Fruit fly (Drosophila melanogaster) whole organism, prepupa: ENCODE data around the gene CG6567.
A peak's percentile ranks its signal among the peaks of the same experiment; 100 is the strongest.

Experiments used
- Blimp-1 ChIP-seq: fragments of 200-800 bp; sonication (Bioruptor generic); optimal IDR thresholded peaks from 3 replicates; lab custom pipeline; 2017; ENCODE audit warnings: missing biosample characterization, missing genetic modification characterization, mild to moderate bottlenecking, moderate library complexity, missing genetic modification reagents
- CG10631 ChIP-seq: fragments of 200-800 bp; sonication (Bioruptor generic); optimal IDR thresholded peaks from 2 replicates; lab custom pipeline; 2016; ENCODE audit warnings: missing biosample characterization, missing genetic modification characterization
- CG10669 ChIP-seq: fragments of 200-800 bp; sonication (Bioruptor generic); optimal IDR thresholded peaks from 3 replicates; lab custom pipeline; 2018; ENCODE audit warnings: missing biosample characterization, mild to moderate bottlenecking, missing genetic modification characterization, moderate library complexity
- CG11294 ChIP-seq: fragments of 200-800 bp; sonication (Bioruptor generic); IDR thresholded peaks from 2 replicates; pipeline ENCODE4 v1.3.6; 2022; ENCODE audit warnings: missing biosample characterization, missing genetic modification characterization
- CG11762 ChIP-seq: fragments of 200-800 bp; sonication (Bioruptor generic); optimal IDR thresholded peaks from 3 replicates; lab custom pipeline; 2016; ENCODE audit warnings: missing biosample characterization, missing genetic modification characterization; ENCODE audit not compliant: insufficient read depth
- CG11902 ChIP-seq: fragments of 200-800 bp; sonication (Bioruptor generic); optimal IDR thresholded peaks from 3 replicates; lab custom pipeline; 2016; ENCODE audit warnings: missing biosample characterization, missing genetic modification characterization
- CG1621 ChIP-seq: fragments of 200-800 bp; sonication (Bioruptor generic); optimal IDR thresholded peaks from 3 replicates; lab custom pipeline; 2018; ENCODE audit warnings: missing biosample characterization, mild to moderate bottlenecking, missing genetic modification characterization
- CG3032 ChIP-seq: fragments of 200-800 bp; optimal IDR thresholded peaks from 2 replicates; lab custom pipeline; 2019; ENCODE audit warnings: missing biosample characterization, mild to moderate bottlenecking, missing genetic modification characterization, moderate library complexity
- CG31627 ChIP-seq: fragments of 200-800 bp; sonication (Bioruptor generic); optimal IDR thresholded peaks from 3 replicates; lab custom pipeline; 2016; ENCODE audit warnings: missing biosample characterization, missing genetic modification characterization
- CG32006 ChIP-seq: fragments of 200-800 bp; sonication (Bioruptor generic); optimal IDR thresholded peaks from 3 replicates; lab custom pipeline; 2017; ENCODE audit warnings: missing biosample characterization, mild to moderate bottlenecking, missing genetic modification characterization
- CG34406 ChIP-seq: fragments of 200-800 bp; sonication (Bioruptor generic); optimal IDR thresholded peaks from 3 replicates; lab custom pipeline; 2016; ENCODE audit warnings: missing biosample characterization, missing genetic modification characterization
- CG3919 ChIP-seq: fragments of 200-800 bp; sonication (Bioruptor generic); optimal IDR thresholded peaks from 3 replicates; lab custom pipeline; 2016; ENCODE audit warnings: missing biosample characterization, missing genetic modification characterization
- CG6163 ChIP-seq: fragments of 200-800 bp; sonication (Bioruptor generic); IDR thresholded peaks from 3 replicates; pipeline ENCODE4 v1.3.6; 2022; ENCODE audit warnings: missing biosample characterization, missing genetic modification characterization
- CG6276 ChIP-seq: fragments of 200-800 bp; sonication (Bioruptor generic); optimal IDR thresholded peaks from 2 replicates; lab custom pipeline; 2017; ENCODE audit warnings: missing biosample characterization, mild to moderate bottlenecking, missing genetic modification characterization
- CG6808 ChIP-seq: fragments of 200-800 bp; sonication (Bioruptor generic); optimal IDR thresholded peaks from 3 replicates; lab custom pipeline; 2017; ENCODE audit warnings: missing biosample characterization, missing genetic modification characterization, mild to moderate bottlenecking, moderate library complexity, missing genetic modification reagents
- CG6854 ChIP-seq: fragments of 200-800 bp; sonication (Bioruptor generic); optimal IDR thresholded peaks from 2 replicates; lab custom pipeline; 2017; ENCODE audit warnings: missing biosample characterization, mild to moderate bottlenecking, missing genetic modification characterization
- CG7368 ChIP-seq: fragments of 200-800 bp; sonication (Bioruptor generic); optimal IDR thresholded peaks from 3 replicates; lab custom pipeline; 2016; ENCODE audit warnings: missing biosample characterization, missing genetic modification characterization
- CG8119 ChIP-seq: fragments of 200-800 bp; sonication (Bioruptor generic); IDR thresholded peaks from 3 replicates; pipeline ENCODE4 v1.3.6; 2022; ENCODE audit warnings: missing biosample characterization, missing genetic modification characterization
- CG8319 ChIP-seq: fragments of 200-800 bp; sonication (Bioruptor generic); optimal IDR thresholded peaks from 3 replicates; lab custom pipeline; 2016; ENCODE audit warnings: missing biosample characterization, missing genetic modification characterization
- CG8632 ChIP-seq: fragments of 200-800 bp; sonication (Bioruptor generic); optimal IDR thresholded peaks from 3 replicates; lab custom pipeline; 2016; ENCODE audit warnings: missing biosample characterization, missing genetic modification characterization
- CG9139 ChIP-seq: fragments of 200-800 bp; sonication (Bioruptor generic); optimal IDR thresholded peaks from 3 replicates; lab custom pipeline; 2017; ENCODE audit warnings: missing biosample characterization, mild to moderate bottlenecking, missing genetic modification characterization
- Eip75B ChIP-seq: fragments of 200-800 bp; sonication (Bioruptor generic); optimal IDR thresholded peaks from 3 replicates; lab custom pipeline; 2016; ENCODE audit warnings: missing biosample characterization, missing genetic modification characterization
- Eip78C ChIP-seq: fragments of 200-800 bp; sonication (Bioruptor generic); peaks from one replicate; lab custom pipeline; 2016; ENCODE audit warnings: missing biosample characterization, missing genetic modification characterization
- Eip93F ChIP-seq: fragments of 200-800 bp; sonication (Bioruptor generic); optimal IDR thresholded peaks from 2 replicates; lab custom pipeline; 2016; ENCODE audit warnings: missing biosample characterization, mild to moderate bottlenecking, missing genetic modification characterization
- Ets21C ChIP-seq: fragments of 200-800 bp; sonication (Bioruptor generic); optimal IDR thresholded peaks from 3 replicates; lab custom pipeline; 2016; ENCODE audit warnings: missing biosample characterization, missing genetic modification characterization
- Ets96B ChIP-seq: fragments of 200-800 bp; optimal IDR thresholded peaks from 2 replicates; lab custom pipeline; 2019; ENCODE audit warnings: missing biosample characterization, mild to moderate bottlenecking, missing genetic modification characterization, moderate library complexity
- Gug ChIP-seq: fragments of 200-800 bp; sonication (Bioruptor generic); IDR thresholded peaks from 2 replicates; pipeline ENCODE4 v1.3.6; 2022; ENCODE audit warnings: missing biosample characterization, missing genetic modification characterization
- Hr38 ChIP-seq: sonication (Bioruptor generic); optimal IDR thresholded peaks from 2 replicates; lab custom pipeline; 2016; ENCODE audit warnings: missing biosample characterization, missing genetic modification characterization
- Hr39 ChIP-seq: fragments of 200-800 bp; sonication (Bioruptor generic); optimal IDR thresholded peaks from 2 replicates; lab custom pipeline; 2016; ENCODE audit warnings: missing biosample characterization, missing genetic modification characterization
- Hr4 ChIP-seq: fragments of 200-800 bp; sonication (Bioruptor generic); optimal IDR thresholded peaks from 3 replicates; lab custom pipeline; 2016; ENCODE audit warnings: missing biosample characterization, missing genetic modification characterization
- Lpt ChIP-seq: fragments of 200-800 bp; sonication (Bioruptor generic); optimal IDR thresholded peaks from 3 replicates; lab custom pipeline; 2016; ENCODE audit warnings: missing biosample characterization, missing genetic modification characterization
- Met ChIP-seq: fragments of 200-800 bp; sonication (Bioruptor generic); optimal IDR thresholded peaks from 3 replicates; lab custom pipeline; 2016; ENCODE audit warnings: missing biosample characterization, missing genetic modification characterization
- OdsH ChIP-seq: fragments of 200-800 bp; sonication (Bioruptor generic); optimal IDR thresholded peaks from 3 replicates; lab custom pipeline; 2016; ENCODE audit warnings: missing biosample characterization, missing genetic modification characterization
- Smox ChIP-seq: fragments of 200-800 bp; sonication (Bioruptor generic); optimal IDR thresholded peaks from 3 replicates; lab custom pipeline; 2016; ENCODE audit warnings: missing biosample characterization, missing genetic modification characterization
- Sox14 ChIP-seq: fragments of 200-800 bp; sonication (Bioruptor generic); optimal IDR thresholded peaks from 3 replicates; lab custom pipeline; 2016; ENCODE audit warnings: missing biosample characterization, missing genetic modification characterization
- Sox15 ChIP-seq: fragments of 200-800 bp; sonication (Bioruptor generic); optimal IDR thresholded peaks from 3 replicates; lab custom pipeline; 2016; ENCODE audit warnings: missing biosample characterization, missing genetic modification characterization
- achi ChIP-seq: fragments of 200-800 bp; sonication (Bioruptor generic); optimal IDR thresholded peaks from 3 replicates; lab custom pipeline; 2016; ENCODE audit warnings: missing biosample characterization, missing genetic modification characterization
- acj6 ChIP-seq: fragments of 200-800 bp; sonication (Bioruptor generic); optimal IDR thresholded peaks from 3 replicates; lab custom pipeline; 2016; ENCODE audit warnings: missing biosample characterization, missing genetic modification characterization
- cyc ChIP-seq: fragments of 200-800 bp; sonication (Bioruptor generic); optimal IDR thresholded peaks from 3 replicates; lab custom pipeline; 2016; ENCODE audit warnings: missing biosample characterization, missing genetic modification characterization
- dac ChIP-seq: fragments of 200-800 bp; sonication (Bioruptor generic); optimal IDR thresholded peaks from 2 replicates; lab custom pipeline; 2017; ENCODE audit warnings: missing biosample characterization, mild to moderate bottlenecking, missing genetic modification characterization
- dsx ChIP-seq: fragments of 200-800 bp; optimal IDR thresholded peaks from 3 replicates; lab custom pipeline; 2019; ENCODE audit warnings: missing biosample characterization, mild to moderate bottlenecking, missing genetic modification characterization, moderate library complexity; ENCODE audit not compliant: poor library complexity, severe bottlenecking
- eg ChIP-seq: fragments of 200-800 bp; sonication (Bioruptor generic); IDR thresholded peaks from 3 replicates; pipeline ENCODE4 v1.3.6; 2022; ENCODE audit warnings: missing biosample characterization, missing genetic modification characterization
- fd85E ChIP-seq: fragments of 200-800 bp; sonication (Bioruptor generic); optimal IDR thresholded peaks from 3 replicates; lab custom pipeline; 2016; ENCODE audit warnings: missing biosample characterization, missing genetic modification characterization
- fkh ChIP-seq: fragments of 200-800 bp; sonication (Bioruptor generic); optimal IDR thresholded peaks from 3 replicates; lab custom pipeline; 2017; ENCODE audit warnings: missing biosample characterization, mild to moderate bottlenecking, missing genetic modification characterization, moderate library complexity
- net ChIP-seq: fragments of 200-800 bp; sonication (Bioruptor generic); optimal IDR thresholded peaks from 3 replicates; lab custom pipeline; 2016; ENCODE audit warnings: missing biosample characterization, missing genetic modification characterization
- pdm3 ChIP-seq: fragments of 200-800 bp; sonication (Bioruptor generic); optimal IDR thresholded peaks from 3 replicates; lab custom pipeline; 2016; ENCODE audit warnings: missing biosample characterization, missing genetic modification characterization
- spab ChIP-seq: fragments of 200-800 bp; sonication (Bioruptor generic); optimal IDR thresholded peaks from 2 replicates; lab custom pipeline; 2017; ENCODE audit warnings: missing biosample characterization, mild to moderate bottlenecking, missing genetic modification characterization, missing genetic modification reagents
- ss ChIP-seq, 2 experiments: fragments of 200-800 bp; sonication (Bioruptor generic); optimal IDR thresholded peaks; 2 replicates in 1 of 2; 3 replicates in 1 of 2; lab custom pipeline; 2017 to 2018; ENCODE audit warnings: mild to moderate bottlenecking in 2 of 2, missing biosample characterization in 2 of 2, missing genetic modification characterization in 2 of 2, moderate library complexity in 1 of 2
- svp ChIP-seq: fragments of 200-800 bp; sonication (Bioruptor generic); peaks from one replicate; lab custom pipeline; 2016; ENCODE audit warnings: missing biosample characterization, missing genetic modification characterization
- topi ChIP-seq: fragments of 200-800 bp; sonication (Bioruptor generic); optimal IDR thresholded peaks from 3 replicates; lab custom pipeline; 2016; ENCODE audit warnings: missing biosample characterization, missing genetic modification characterization
- vri ChIP-seq: fragments of 200-800 bp; sonication (Bioruptor generic); optimal IDR thresholded peaks from 3 replicates; lab custom pipeline; 2016; ENCODE audit warnings: missing biosample characterization, mild to moderate bottlenecking, missing genetic modification characterization

The CG6567 gene

dm6 chr3R:10826796-10827524 lies 27.3 kb downstream of the CG6567 start, which contains the start of gene Cad86C:
Gene Cad86C (plus strand): TSS chr3R:10827079.
- TF ChIP-seq fkh (peak; percentile 12), OdsH (GFP tag; lab: Kevin White, UChicago) (no peak), CG32006 (GFP tag; lab: Kevin White, UChicago) (no peak), Hr38 (GFP tag; lab: Kevin White, UChicago) (no peak), CG11762 (GFP tag; lab: Kevin White, UChicago) (no peak), CG6854 (GFP tag; lab: Kevin White, UChicago) (peak; percentile 67), Eip75B (no peak), svp (GFP tag; lab: Kevin White, UChicago) (no peak), CG8319 (GFP tag; lab: Kevin White, UChicago) (no peak), CG34406 (GFP tag; lab: Kevin White, UChicago) (no peak), CG3919 (peak; percentile 52), dsx (GFP tag; lab: Kevin White, UChicago) (peak; percentile 72), Smox (GFP tag; lab: Kevin White, UChicago) (no peak), CG3032 (no peak), Eip78C (peak; percentile 85), CG6163 (GFP tag; lab: Robert Waterston, UW) (peak; percentile 56; the same call in 2 of the 3 replicates), Sox14 (GFP tag; lab: Kevin White, UChicago) (no peak), pdm3 (GFP tag; lab: Kevin White, UChicago) (no peak), CG11294 (GFP tag; lab: Robert Waterston, UW) (no peak), CG6808 (GFP tag; lab: Kevin White, UChicago) (peak; percentile 47), CG7368 (GFP tag; lab: Kevin White, UChicago) (no peak), net (GFP tag; lab: Kevin White, UChicago) (no peak), Blimp-1 (no peak), vri (GFP tag; lab: Kevin White, UChicago) (peak; percentile 11), spab (GFP tag; lab: Kevin White, UChicago) (peak; percentile 24), Eip93F (GFP tag; lab: Kevin White, UChicago) (no peak), Sox15 (GFP tag; lab: Kevin White, UChicago) (no peak), dac (no peak), CG1621 (tag; lab: Kevin White, UChicago) (peak; percentile 63), CG10631 (no peak), Lpt (peak; percentile 48), CG10669 (peak; percentile 17), Met (GFP tag; lab: Kevin White, UChicago) (no peak), ss (GFP tag; optimal IDR thresholded peaks at IDR 0.05; lab: Kevin White, UChicago) (peak; percentile 57 to 77), Hr39 (GFP tag; lab: Kevin White, UChicago) (no peak), Hr4 (no peak), CG6276 (GFP tag; lab: Kevin White, UChicago) (peak; percentile 66), CG11902 (GFP tag; lab: Kevin White, UChicago) (no peak), acj6 (GFP tag; lab: Kevin White, UChicago) (no peak), CG9139 (peak; percentile 78), achi (GFP tag; lab: Kevin White, UChicago) (no peak), Ets21C (GFP tag; lab: Kevin White, UChicago) (no peak), fd85E (GFP tag; lab: Kevin White, UChicago) (peak; percentile 64), CG31627 (GFP tag; lab: Kevin White, UChicago) (no peak), cyc (GFP tag; lab: Kevin White, UChicago) (no peak), eg (GFP tag; lab: Robert Waterston, UW) (peak; percentile 35; the same call in 2 of the 3 replicates), CG8632 (GFP tag; lab: Kevin White, UChicago) (no peak), Ets96B (tag; lab: Kevin White, UChicago) (no peak), CG8119 (GFP tag; lab: Robert Waterston, UW) (peak; percentile 65; the same call in 2 of the 3 replicates), topi (GFP tag; lab: Kevin White, UChicago) (peak; percentile 33), Gug (GFP tag; lab: Robert Waterston, UW) (no peak)
